Worm (Caenorhabditis elegans) whole organism, midembryonic: ENCODE measurements around the gene lpin-1.

Experiments used
- flt-1 ChIP-seq: fragments of 200-800 bp; sonication (Bioruptor generic); IDR thresholded peaks from 2 replicates; pipeline ENCODE4 v1.3.6; 2022; ENCODE audit warnings: missing genetic modification characterization, missing compliant biosample characterization
- ref-1 ChIP-seq: fragments of 200-800 bp; sonication (Bioruptor generic); conservative IDR thresholded peaks from 2 replicates; pipeline ENCODE4 v1.3.6; 2022; ENCODE audit warnings: missing genetic modification reagents, missing genetic modification characterization, missing compliant biosample characterization

ce11 chrV:13669170-13669569, 15.2 kb upstream of the lpin-1 start:
- TF ChIP-seq flt-1 (GFP tag; lab: Robert Waterston, UW) (no peak), ref-1 (no peak)
